Fruit fly (Drosophila melanogaster): ENCODE data around the gene Eip75B.

- TF ChIP-seq Abd-B (GFP tag; optimal IDR thresholded peaks at IDR 0.05) (no peak), Dfd (GFP tag; optimal IDR thresholded peaks at IDR 0.05) (no peak), GATAd (GFP tag; optimal IDR thresholded peaks at IDR 0.05) (no peak), N (GFP tag; optimal IDR thresholded peaks at IDR 0.05) (no peak), Hnf4 (GFP tag; optimal IDR thresholded peaks at IDR 0.05) (no peak), sv (GFP tag; optimal IDR thresholded peaks at IDR 0.05) (no peak)
Observed at dm6 chr3L:18081957-18082356, 17.5 kb upstream of the Eip75B start.
